Worm (Caenorhabditis elegans) whole organism, mixed stage, embryonic: Measurements from ENCODE around the gene C14A6.5.

Source experiments
- mep-1 ChIP-seq: fragments of 150-350 bp; optimal IDR thresholded peaks from 2 replicates; lab custom pipeline; 2017; ENCODE audit warnings: missing biosample characterization, missing genetic modification reagents, missing genetic modification characterization, inconsistent platforms
- pha-4 ChIP-seq: fragments of 150-350 bp; optimal IDR thresholded peaks from 2 replicates; lab custom pipeline; 2018; ENCODE audit warnings: missing biosample characterization, missing genetic modification reagents, missing genetic modification characterization
- snpc-4 ChIP-seq: fragments of 150-350 bp; optimal IDR thresholded peaks from 2 replicates; lab custom pipeline; 2014; ENCODE audit warnings: missing biosample characterization, missing genetic modification characterization
- unc-39 ChIP-seq: fragments of 150-350 bp; optimal IDR thresholded peaks from 2 replicates; lab custom pipeline; 2014; ENCODE audit warnings: missing biosample characterization, missing genetic modification characterization
- zip-8 ChIP-seq: fragments of 150-350 bp; optimal IDR thresholded peaks from 2 replicates; lab custom pipeline; 2014; ENCODE audit warnings: missing biosample characterization, missing genetic modification characterization

DNA sequence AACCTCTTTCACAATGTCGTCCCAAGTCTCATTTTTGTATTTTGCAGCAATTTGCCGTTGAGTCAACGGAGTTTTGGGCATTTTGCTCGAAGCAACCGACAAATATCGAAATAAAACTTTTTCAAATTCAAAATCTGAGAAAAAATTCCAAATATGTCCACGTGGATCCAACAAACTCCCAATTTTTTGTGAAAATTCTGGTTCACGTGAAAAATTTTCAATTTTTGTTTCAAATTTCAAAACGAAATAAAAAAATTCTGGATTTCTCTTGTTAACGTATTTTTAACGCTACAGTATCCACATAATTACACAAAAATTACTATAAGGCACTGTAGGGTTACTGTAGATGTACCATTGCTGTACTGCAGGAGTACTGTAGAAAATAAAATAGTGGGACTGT lies 3.4 kb downstream of the C14A6.5 start, which contains the start of gene C14A6.13:
- TF ChIP-seq zip-8 (tag; lab: Kevin White, UChicago) (no peak), snpc-4 (tag; lab: Kevin White, UChicago) (no peak), pha-4 (no peak), mep-1 (no peak), unc-39 (tag; lab: Kevin White, UChicago) (no peak)
